Fruit fly (Drosophila melanogaster): Measurements from ENCODE around the gene Cpr72Ea.

The Cpr72Ea gene

DNA sequence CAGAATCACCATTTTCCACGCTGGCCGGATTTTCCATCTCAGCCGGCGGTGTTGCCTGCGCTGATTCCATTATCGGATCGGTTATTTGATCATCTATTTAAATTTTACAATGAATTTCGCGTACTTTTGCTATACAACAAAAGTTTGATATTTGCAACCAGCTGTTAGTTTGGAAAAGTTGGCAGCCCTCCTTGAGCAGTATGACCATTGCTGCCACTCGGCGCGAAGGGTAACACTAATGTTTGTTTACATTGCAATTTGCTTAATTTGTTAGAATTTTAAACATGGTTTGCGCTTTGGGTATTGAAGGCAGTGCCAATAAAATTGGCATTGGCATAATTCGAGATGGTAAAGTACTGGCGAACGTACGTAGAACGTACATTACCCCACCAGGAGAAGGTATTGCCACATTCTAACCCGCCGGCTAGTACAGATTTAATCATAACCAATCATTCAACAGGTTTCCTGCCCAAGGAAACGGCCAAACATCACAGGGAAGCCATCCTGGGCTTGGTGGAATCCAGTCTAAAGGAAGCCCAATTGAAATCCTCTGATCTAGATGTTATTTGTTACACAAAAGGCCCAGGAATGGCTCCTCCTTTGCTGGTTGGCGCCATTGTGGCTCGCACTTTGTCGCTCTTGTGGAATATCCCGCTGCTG, 10.5 kb upstream of the Cpr72Ea start, which contains the start of the genes Golgin104 and Tcs3:
Golgin104 (minus strand) TSS at position 182 of the 660 bp plus-strand sequence.
Tcs3 (plus strand) TSS at position 222 of the 660 bp plus-strand sequence.
- TF ChIP-seq Dfd (GFP tag; optimal IDR thresholded peaks at IDR 0.05) (no peak), Rel (GFP tag; optimal IDR thresholded peaks at IDR 0.05) (no peak), Rel (tag; optimal IDR thresholded peaks at IDR 0.05) (peak; percentile 60)

DNA sequence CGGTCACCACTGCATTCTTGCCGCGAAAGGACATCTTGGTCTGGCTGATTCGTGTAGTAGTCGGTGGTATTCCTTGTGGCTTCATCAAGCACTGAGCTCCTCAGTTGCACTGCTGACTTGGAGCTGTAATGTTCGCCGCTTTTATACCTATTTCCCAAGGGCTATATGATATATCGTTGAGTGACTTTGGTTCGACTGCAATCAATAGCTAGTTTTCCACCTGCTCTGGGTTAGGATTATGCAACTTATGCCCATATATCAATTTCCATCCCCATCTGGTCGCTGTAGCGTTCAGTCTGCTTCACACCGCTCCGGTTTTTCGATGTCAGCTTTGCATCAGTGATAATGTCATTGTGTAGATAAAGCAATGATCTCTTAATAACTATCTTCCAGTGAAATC, 8.2 kb upstream of the Cpr72Ea start, which contains the start of gene Pdh:
Pdh (minus strand) TSS at position 101 of the 400 bp plus-strand sequence.
- TF ChIP-seq jim (GFP tag; optimal IDR thresholded peaks at IDR 0.05) (no peak), CG32264 (GFP tag; optimal IDR thresholded peaks at IDR 0.05) (no peak)

DNA sequence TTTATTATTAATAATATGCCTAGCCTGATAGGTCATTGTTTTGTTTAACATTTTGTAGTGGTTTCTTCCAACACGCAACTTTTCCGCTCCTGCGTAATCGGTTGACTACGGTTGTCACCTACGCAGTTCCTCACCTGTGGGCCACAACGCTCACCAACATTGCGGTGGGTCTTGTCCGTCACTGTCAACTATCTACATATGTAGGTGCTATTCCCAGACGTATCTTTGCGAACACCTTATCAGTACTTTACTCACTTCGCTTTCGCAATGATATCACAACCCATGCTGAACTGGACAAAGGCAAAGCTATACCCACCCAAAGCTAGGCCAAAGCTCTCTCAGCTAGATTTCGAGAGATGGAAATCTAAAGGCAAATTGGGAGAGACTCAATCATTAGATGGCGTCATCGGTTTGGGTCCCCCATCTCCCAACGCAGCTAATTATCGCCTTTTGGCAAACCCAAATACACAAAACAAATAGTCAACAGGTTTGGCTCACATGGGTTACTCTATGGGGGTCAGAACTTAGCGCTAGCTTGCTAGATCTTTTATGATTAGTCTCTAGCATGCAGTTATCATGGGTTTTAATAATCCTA, 6.1 kb upstream of the Cpr72Ea start:
- TF ChIP-seq Mio (GFP tag; optimal IDR thresholded peaks at IDR 0.05) (no peak), Vsx2 (GFP tag; optimal IDR thresholded peaks at IDR 0.05; ENCODE audit: partially characterized antibody) (peak; percentile 84), pan (optimal IDR thresholded peaks at IDR 0.05) (no peak), Dif (GFP tag; optimal IDR thresholded peaks at IDR 0.05; ENCODE audit: partially characterized antibody) (peak; percentile 27)

DNA sequence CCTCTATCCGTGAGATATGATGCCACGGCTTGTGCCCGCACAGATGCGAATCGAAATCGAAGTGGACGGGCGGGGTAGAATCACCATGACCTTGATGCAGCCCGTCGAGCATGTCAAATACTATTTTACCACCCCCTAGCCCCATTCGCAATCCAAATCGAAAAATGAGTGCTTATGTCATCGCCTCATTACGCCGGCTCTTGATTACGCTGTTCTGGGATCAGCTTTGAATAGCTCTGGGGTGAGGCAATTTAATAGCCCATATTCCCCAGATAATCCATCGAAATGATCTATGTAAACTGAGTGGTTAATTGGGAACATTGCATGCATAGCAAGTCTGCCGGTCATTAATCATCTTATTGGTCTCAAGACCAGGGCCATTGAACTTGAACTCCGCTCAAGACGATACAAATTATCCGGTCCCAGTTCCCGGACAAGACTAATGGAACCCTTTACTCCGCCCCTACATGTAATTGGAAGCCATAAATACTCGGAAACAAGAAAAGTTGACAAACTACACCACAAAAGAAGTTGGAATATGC, 5.1 kb upstream of the Cpr72Ea start:
- TF ChIP-seq CrebA (GFP tag; optimal IDR thresholded peaks at IDR 0.05; ENCODE audit: borderline replicate concordance) (no peak), foxo (GFP tag; optimal IDR thresholded peaks at IDR 0.05) (no peak), Myc (optimal IDR thresholded peaks at IDR 0.05) (no peak), ey (GFP tag; optimal IDR thresholded peaks at IDR 0.05) (no peak), jim (GFP tag; optimal IDR thresholded peaks at IDR 0.05) (no peak), HLH106 (tag; optimal IDR thresholded peaks at IDR 0.05) (no peak), woc (GFP tag; optimal IDR thresholded peaks at IDR 0.05) (no peak), br (GFP tag; optimal IDR thresholded peaks at IDR 0.05) (no peak), Dfd (GFP tag; optimal IDR thresholded peaks at IDR 0.05) (no peak), OdsH (GFP tag; optimal IDR thresholded peaks at IDR 0.05) (no peak), dsf (GFP tag; optimal IDR thresholded peaks at IDR 0.05; ENCODE audit: borderline replicate concordance) (no peak), sv (GFP tag; optimal IDR thresholded peaks at IDR 0.05) (no peak), Dif (GFP tag; optimal IDR thresholded peaks at IDR 0.05; ENCODE audit: partially characterized antibody) (no peak), Hr78 (GFP tag; optimal IDR thresholded peaks at IDR 0.05) (no peak), fru (GFP tag; optimal IDR thresholded peaks at IDR 0.05) (no peak), usp (GFP tag; optimal IDR thresholded peaks at IDR 0.05) (no peak), Hr83 (GFP tag; optimal IDR thresholded peaks at IDR 0.05; ENCODE audit: poor library complexity, severe bottlenecking) (no peak), dl (GFP tag; optimal IDR thresholded peaks at IDR 0.05; ENCODE audit: insufficient read depth in 1 of 2, partially characterized antibody in 2 of 2) (no peak)

DNA sequence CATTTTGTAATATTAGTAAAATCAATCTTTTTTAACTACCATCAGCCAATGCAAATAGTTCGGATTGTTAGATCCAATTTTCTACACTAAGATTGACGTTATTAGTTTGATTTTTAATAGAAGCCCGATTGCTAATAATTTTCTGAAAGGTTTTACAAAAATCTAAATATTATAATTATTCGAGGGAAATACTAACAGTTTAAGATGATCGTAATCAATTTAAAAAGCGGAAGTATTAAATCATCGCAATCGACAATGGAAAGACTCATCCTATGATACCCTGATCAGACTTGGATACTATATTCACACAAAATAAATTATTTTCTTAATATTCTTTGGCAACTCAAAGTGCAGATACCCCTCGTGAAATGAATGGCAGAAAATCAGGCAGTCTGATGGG, 4.5 kb upstream of the Cpr72Ea start:
- TF ChIP-seq Rel (GFP tag; optimal IDR thresholded peaks at IDR 0.05) (no peak), Rel (tag; optimal IDR thresholded peaks at IDR 0.05) (no peak), CrebA (GFP tag; optimal IDR thresholded peaks at IDR 0.05; ENCODE audit: borderline replicate concordance) (no peak), jim (GFP tag; optimal IDR thresholded peaks at IDR 0.05) (no peak)

DNA sequence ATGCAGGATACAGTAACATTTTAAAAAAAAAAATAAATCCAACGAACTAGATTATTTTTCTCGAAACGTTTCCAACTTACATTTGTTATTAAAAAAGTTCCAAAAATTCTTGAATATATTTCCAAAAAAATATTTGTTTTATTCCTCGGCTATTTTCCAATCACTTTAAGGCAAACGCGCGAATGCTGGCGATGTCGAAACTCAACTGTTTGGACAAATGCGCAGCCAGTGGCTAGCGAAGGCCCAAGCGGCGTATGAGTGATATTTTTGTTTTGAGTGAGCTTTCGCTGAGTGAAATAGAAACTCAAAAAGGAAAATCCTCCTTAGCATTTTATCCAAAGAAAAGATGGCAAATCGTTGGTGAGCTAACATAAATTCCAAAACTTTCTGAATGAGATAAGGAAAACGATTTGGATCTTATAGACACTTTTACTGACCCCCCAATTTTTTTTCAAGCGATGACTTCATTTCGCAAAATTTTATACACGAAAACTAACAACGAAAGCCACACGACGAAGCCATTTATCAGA, 3.1 kb upstream of the Cpr72Ea start, which contains the start of gene ringer:
ringer (minus strand) TSS at position 210 of the 530 bp plus-strand sequence.
- TF ChIP-seq Abd-B (GFP tag; optimal IDR thresholded peaks at IDR 0.05) = no peak
- TF ChIP-seq Mio (GFP tag; optimal IDR thresholded peaks at IDR 0.05) = no peak
- TF ChIP-seq GATAd (GFP tag; optimal IDR thresholded peaks at IDR 0.05) = no peak

DNA sequence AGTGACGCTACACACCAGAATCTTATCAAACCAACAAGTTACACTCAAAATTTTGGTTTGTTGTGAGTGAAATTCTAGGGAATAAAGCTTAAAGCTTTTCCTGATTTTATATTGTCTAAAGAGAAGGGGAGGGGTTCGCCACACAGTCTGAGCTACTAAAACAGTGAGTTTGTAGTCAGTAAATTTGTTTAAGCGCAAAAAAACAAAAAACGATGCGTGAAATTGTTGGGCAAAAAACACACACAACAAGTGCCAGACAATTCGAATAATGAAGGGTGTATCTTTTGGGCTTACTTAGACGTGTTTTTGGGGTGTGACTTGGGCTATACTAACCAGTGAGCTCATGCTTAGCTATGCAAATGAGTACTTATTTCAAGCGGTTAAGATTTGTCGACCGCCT, 2.6 kb upstream of the Cpr72Ea start:
- TF ChIP-seq brk (GFP tag; optimal IDR thresholded peaks at IDR 0.05) (peak; percentile 1), Hr78 (GFP tag; optimal IDR thresholded peaks at IDR 0.05) (no peak), rgr (GFP tag; optimal IDR thresholded peaks at IDR 0.05) (peak; percentile 16), jim (GFP tag; optimal IDR thresholded peaks at IDR 0.05) (no peak), Hr83 (GFP tag; optimal IDR thresholded peaks at IDR 0.05; ENCODE audit: poor library complexity, severe bottlenecking) (peak; percentile 1)
